Worm (Caenorhabditis elegans) whole organism, L1 larva: ENCODE results near the gene F54D12.1.

Experiments used
- C04F5.9 ChIP-seq: sonication (generic microtip); optimal IDR thresholded peaks from 2 replicates; lab custom pipeline; 2016; ENCODE audit warnings: missing genetic modification characterization, missing compliant biosample characterization
- C16A3.4 ChIP-seq: fragments of 150-350 bp; optimal IDR thresholded peaks from 2 replicates; lab custom pipeline; 2014; ENCODE audit warnings: missing biosample characterization, missing genetic modification characterization
- alr-1 ChIP-seq: fragments of 200-800 bp; sonication (Bioruptor generic); optimal IDR thresholded peaks from 2 replicates; lab custom pipeline; 2018; ENCODE audit warnings: borderline replicate concordance, mild to moderate bottlenecking, missing genetic modification characterization, missing compliant biosample characterization
- aly-2 ChIP-seq: fragments of 150-350 bp; optimal IDR thresholded peaks from 2 replicates; lab custom pipeline; 2014; ENCODE audit warnings: missing biosample characterization, missing genetic modification characterization
- ceh-82 ChIP-seq, 3 experiments: fragments of 150-350 bp in 1 of 3; sonication (generic microtip) in 2 of 3; optimal IDR thresholded peaks; 2 replicates each; lab custom pipeline; 2014 to 2017; ENCODE audit warnings: missing biosample characterization in 3 of 3, missing genetic modification characterization in 3 of 3
- ceh-88 ChIP-seq: fragments of 200-800 bp; sonication (Bioruptor generic); IDR thresholded peaks from 2 replicates; pipeline ENCODE4 v1.3.6; 2022; ENCODE audit warnings: missing genetic modification characterization, missing compliant biosample characterization
- dpl-1 ChIP-seq, 3 experiments: fragments of 150-350 bp in 2 of 3; sonication (generic microtip) in 1 of 3; optimal IDR thresholded peaks; 2 replicates each; lab custom pipeline; 2014 to 2017; ENCODE audit warnings: missing biosample characterization in 3 of 3, missing genetic modification characterization in 3 of 3, missing genetic modification reagents in 3 of 3
- efl-1 ChIP-seq, 4 experiments: fragments of 150-350 bp; optimal IDR thresholded peaks in 3 of 4; peaks in 1 of 4; 1 replicate in 1 of 4; 2 replicates in 3 of 4; lab custom pipeline; 2014; ENCODE audit warnings: missing biosample characterization in 2 of 4, missing genetic modification characterization in 2 of 4, missing genetic modification reagents in 2 of 4
- egl-13 ChIP-seq: sonication (generic microtip); optimal IDR thresholded peaks from 2 replicates; lab custom pipeline; 2016; ENCODE audit warnings: missing genotype, missing genetic modification reagents, missing genetic modification characterization, missing compliant biosample characterization
- egl-27 ChIP-seq, 2 experiments: fragments of 150-350 bp in 1 of 2; sonication (generic microtip); optimal IDR thresholded peaks; 3 replicates each; lab custom pipeline; 2017 to 2018; ENCODE audit warnings: missing biosample characterization in 2 of 2, missing genetic modification characterization in 2 of 2, missing genetic modification reagents in 2 of 2
- elt-2 ChIP-seq: sonication (generic microtip); optimal IDR thresholded peaks from 2 replicates; lab custom pipeline; 2016; ENCODE audit warnings: missing genetic modification characterization, mild to moderate bottlenecking, inconsistent platforms, missing compliant biosample characterization, missing genetic modification reagents
- fkh-4 ChIP-seq: sonication (generic microtip); optimal IDR thresholded peaks from 2 replicates; lab custom pipeline; 2016; ENCODE audit warnings: missing compliant biosample characterization, missing genetic modification characterization, borderline replicate concordance
- fkh-8 ChIP-seq: sonication (generic microtip); optimal IDR thresholded peaks from 2 replicates; lab custom pipeline; 2016; ENCODE audit warnings: mild to moderate bottlenecking, missing genetic modification characterization, missing compliant biosample characterization
- fos-1 ChIP-seq: fragments of 150-350 bp; optimal IDR thresholded peaks from 2 replicates; lab custom pipeline; 2014; ENCODE audit warnings: missing biosample characterization, missing genetic modification characterization
- hlh-4 ChIP-seq: sonication (generic microtip); optimal IDR thresholded peaks from 2 replicates; lab custom pipeline; 2016; ENCODE audit warnings: mild to moderate bottlenecking, missing genetic modification characterization, missing compliant biosample characterization
- isw-1 ChIP-seq: fragments of 200-800 bp; sonication (Bioruptor generic); IDR thresholded peaks from 2 replicates; pipeline ENCODE4 v1.3.6; 2022; ENCODE audit warnings: missing genetic modification characterization, missing compliant biosample characterization
- jun-1 ChIP-seq: fragments of 150-350 bp; optimal IDR thresholded peaks from 2 replicates; lab custom pipeline; 2014; ENCODE audit warnings: missing biosample characterization, missing genetic modification reagents, missing genetic modification characterization
- lin-13 ChIP-seq: fragments of 150-350 bp; optimal IDR thresholded peaks from 2 replicates; lab custom pipeline; 2014; ENCODE audit warnings: missing biosample characterization, missing genetic modification reagents, missing genetic modification characterization
- lin-14 ChIP-seq: fragments of 200-800 bp; sonication (Bioruptor generic); optimal IDR thresholded peaks from 2 replicates; lab custom pipeline; 2018; ENCODE audit warnings: mild to moderate bottlenecking, missing genetic modification characterization, moderate library complexity, missing compliant biosample characterization
- lin-15B ChIP-seq: fragments of 150-350 bp; sonication (generic microtip); optimal IDR thresholded peaks from 3 replicates; lab custom pipeline; 2014; ENCODE audit warnings: missing biosample characterization, missing genetic modification characterization
- lsy-2 ChIP-seq, 2 experiments: fragments of 150-350 bp; optimal IDR thresholded peaks; 2 replicates each; lab custom pipeline; 2014; ENCODE audit warnings: missing biosample characterization in 2 of 2, missing genetic modification characterization in 2 of 2
- mdl-1 ChIP-seq, 2 experiments: fragments of 150-350 bp; optimal IDR thresholded peaks; 2 replicates each; lab custom pipeline; 2014 to 2017; ENCODE audit warnings: missing biosample characterization in 2 of 2, missing genetic modification characterization in 2 of 2, inconsistent platforms in 1 of 2
- mef-2 ChIP-seq: fragments of 150-350 bp; optimal IDR thresholded peaks from 2 replicates; lab custom pipeline; 2014; ENCODE audit warnings: missing biosample characterization, missing genetic modification characterization
- mep-1 ChIP-seq: fragments of 150-350 bp; optimal IDR thresholded peaks from 2 replicates; lab custom pipeline; 2014; ENCODE audit warnings: missing biosample characterization, missing genetic modification characterization
- nhr-11 ChIP-seq: fragments of 150-350 bp; optimal IDR thresholded peaks from 2 replicates; lab custom pipeline; 2014; ENCODE audit warnings: missing biosample characterization, missing genetic modification characterization
- nhr-76 ChIP-seq: sonication (generic microtip); optimal IDR thresholded peaks from 2 replicates; lab custom pipeline; 2017; ENCODE audit warnings: missing biosample characterization, missing genetic modification characterization
- nhr-84 ChIP-seq: sonication (generic microtip); optimal IDR thresholded peaks from 2 replicates; lab custom pipeline; 2017; ENCODE audit warnings: missing biosample characterization, missing genetic modification characterization
- nhr-90 ChIP-seq: sonication (generic microtip); optimal IDR thresholded peaks from 2 replicates; lab custom pipeline; 2016; ENCODE audit warnings: mild to moderate bottlenecking, missing genetic modification characterization, missing compliant biosample characterization; ENCODE audit not compliant: poor library complexity
- pag-3 ChIP-seq: sonication (generic microtip); optimal IDR thresholded peaks from 2 replicates; lab custom pipeline; 2017; ENCODE audit warnings: missing genetic modification characterization, mild to moderate bottlenecking, missing compliant biosample characterization, antibody characterized with exemption, borderline replicate concordance; ENCODE audit not compliant: insufficient read depth
- pqm-1 ChIP-seq: sonication (generic microtip); optimal IDR thresholded peaks from 3 replicates; lab custom pipeline; 2017; ENCODE audit warnings: missing biosample characterization, missing genetic modification characterization
- skn-1 ChIP-seq: fragments of 150-350 bp; optimal IDR thresholded peaks from 2 replicates; lab custom pipeline; 2014; ENCODE audit warnings: missing biosample characterization, missing genetic modification characterization
- snu-23 ChIP-seq: sonication (generic microtip); optimal IDR thresholded peaks from 2 replicates; lab custom pipeline; 2016; ENCODE audit warnings: missing genetic modification characterization, missing compliant biosample characterization
- sox-4 ChIP-seq: sonication (generic microtip); optimal IDR thresholded peaks from 2 replicates; lab custom pipeline; 2016; ENCODE audit warnings: missing genetic modification characterization, missing compliant biosample characterization
- swsn-7 ChIP-seq: sonication (generic microtip); optimal IDR thresholded peaks from 2 replicates; lab custom pipeline; 2016; ENCODE audit warnings: missing genetic modification characterization, missing compliant biosample characterization
- tbx-2 ChIP-seq: sonication (generic microtip); optimal IDR thresholded peaks from 2 replicates; lab custom pipeline; 2016; ENCODE audit warnings: missing genetic modification characterization, missing compliant biosample characterization
- unc-130 ChIP-seq: fragments of 150-350 bp; optimal IDR thresholded peaks from 2 replicates; lab custom pipeline; 2017; ENCODE audit warnings: missing biosample characterization, missing genetic modification characterization, inconsistent platforms
- unc-30 ChIP-seq: sonication (generic microtip); optimal IDR thresholded peaks from 2 replicates; lab custom pipeline; 2017; ENCODE audit warnings: missing biosample characterization, missing genetic modification characterization
- unc-98 ChIP-seq: fragments of 200-800 bp; sonication (Bioruptor generic); IDR thresholded peaks from 2 replicates; pipeline ENCODE4 v1.3.6; 2022; ENCODE audit warnings: missing genetic modification characterization, missing compliant biosample characterization
- zip-4 ChIP-seq: fragments of 200-800 bp; sonication (Bioruptor generic); optimal IDR thresholded peaks from 2 replicates; lab custom pipeline; 2018; ENCODE audit warnings: mild to moderate bottlenecking, missing genetic modification characterization, moderate library complexity, missing compliant biosample characterization
- ztf-11 ChIP-seq, 2 experiments: sonication (generic microtip); optimal IDR thresholded peaks; 2 replicates each; lab custom pipeline; 2016 to 2017; ENCODE audit warnings: missing genetic modification characterization in 2 of 2, missing biosample characterization in 1 of 2, missing compliant biosample characterization in 1 of 2
- ztf-4 ChIP-seq: fragments of 150-350 bp; optimal IDR thresholded peaks from 2 replicates; lab custom pipeline; 2014; ENCODE audit warnings: missing biosample characterization, missing genetic modification characterization

The F54D12.1 gene

ce11 chrII:1437449-1438335 is 37.5 kb downstream of the F54D12.1 start, which contains the start of gene nol-6 (continued):
- TF ChIP-seq pag-3 (tag; lab: Kevin White, UChicago) (no peak), egl-27 (tag; optimal IDR thresholded peaks at IDR 0.05; lab: Kevin White, UChicago) (no peak), nhr-11 (tag; lab: Kevin White, UChicago) (no peak), nhr-84 (no peak), swsn-7 (tag; lab: Kevin White, UChicago) (peak; percentile 17), mef-2 (tag; lab: Kevin White, UChicago) (no peak), egl-13 (tag; lab: Kevin White, UChicago) (no peak), C04F5.9 (tag; lab: Kevin White, UChicago) (no peak), ztf-11 (tag; optimal IDR thresholded peaks at IDR 0.05; lab: Kevin White, UChicago) (no peak), aly-2 (tag; lab: Kevin White, UChicago) (no peak), lsy-2 (tag; optimal IDR thresholded peaks at IDR 0.05; lab: Kevin White, UChicago) (peak; percentile 61 to 67), nhr-90 (peak; percentile 12), lin-13 (GFP tag; lab: Kevin White, UChicago) (no peak), ceh-82 (tag; optimal IDR thresholded peaks at IDR 0.05; lab: Kevin White, UChicago) (peak in 2 of 3 experiments; percentile 6 to 47), tbx-2 (tag; lab: Kevin White, UChicago) (peak; percentile 41), ceh-88 (GFP tag; lab: Robert Waterston, UW) (no peak), unc-30 (tag; lab: Kevin White, UChicago) (no peak), nhr-76 (tag; lab: Kevin White, UChicago) (no peak), lin-15B (tag; lab: Kevin White, UChicago) (peak; percentile 26), unc-130 (peak; percentile 19), fos-1 (tag; lab: Kevin White, UChicago) (no peak), pqm-1 (tag; lab: Kevin White, UChicago) (no peak), fkh-4 (no peak), mep-1 (no peak), skn-1 (tag; lab: Kevin White, UChicago) (peak; percentile 62)

ce11 chrII:1438336-1438589 is 38.1 kb downstream of the F54D12.1 start, which contains the start of gene Y51H7C.3:
Gene Y51H7C.3 (plus strand): TSS chrII:1438490.
- TF ChIP-seq fkh-8 (no peak), pag-3 (tag; lab: Kevin White, UChicago) (no peak), jun-1 (tag; lab: Kevin White, UChicago) (no peak), C16A3.4 (tag; lab: Kevin White, UChicago) (no peak), zip-4 (GFP tag; lab: Kevin White, UChicago) (no peak), lin-14 (GFP tag; lab: Kevin White, UChicago) (no peak), fos-1 (tag; lab: Kevin White, UChicago) (no peak), unc-130 (no peak), sox-4 (tag; lab: Kevin White, UChicago) (no peak), ztf-4 (tag; lab: Kevin White, UChicago) (no peak), mep-1 (no peak), unc-98 (GFP tag; lab: Robert Waterston, UW) (no peak)
- TF ChIP-seq, all 84 proteins: peak for 0

DNA sequence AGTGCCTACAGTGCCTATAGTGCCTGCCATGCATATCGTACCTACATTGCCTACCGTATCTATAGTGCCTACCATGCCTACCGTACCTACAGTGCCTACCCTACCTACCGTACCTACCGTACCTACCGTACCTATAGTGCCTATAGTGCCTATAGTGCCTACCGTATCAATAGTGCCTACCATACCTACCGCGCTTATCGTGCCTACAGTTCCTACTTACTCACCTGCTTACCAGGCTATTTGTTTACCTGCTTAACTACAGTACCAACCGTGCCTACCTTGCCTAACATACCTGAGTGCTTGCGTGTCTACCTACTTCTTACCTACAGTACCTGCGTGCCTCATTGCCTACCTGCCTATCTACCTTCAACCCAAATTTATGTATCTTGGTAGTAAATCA is 41.3 kb downstream of the F54D12.1 start:
- TF ChIP-seq unc-98 (GFP tag; lab: Robert Waterston, UW) (no peak), ceh-88 (GFP tag; lab: Robert Waterston, UW) (no peak), efl-1 (optimal IDR thresholded peaks at IDR 0.05; lab: Kevin White, UChicago) (no peak), efl-1 (GFP tag; optimal IDR thresholded peaks at IDR 0.05 in 1 of 2; lab: Kevin White, UChicago) (peak in 1 of 2 experiments; percentile 41), nhr-84 (no peak)

- TF ChIP-seq snu-23 = no peak
- no peak for TF ChIP-seq hlh-4 (tag; lab: Kevin White, UChicago)
- TF ChIP-seq isw-1 (GFP tag; lab: Robert Waterston, UW) = no peak
- no peak for TF ChIP-seq dpl-1 (GFP tag; optimal IDR thresholded peaks at IDR 0.05; lab: Kevin White, UChicago)
- no peak for TF ChIP-seq mdl-1 (tag; optimal IDR thresholded peaks at IDR 0.05; lab: Kevin White, UChicago)
- no peak for TF ChIP-seq alr-1 (tag; lab: Kevin White, UChicago)
- TF ChIP-seq fkh-4 = no peak
- no peak for TF ChIP-seq tbx-2 (tag; lab: Kevin White, UChicago)
- TF ChIP-seq pqm-1 (tag; lab: Kevin White, UChicago) = no peak
- no peak for TF ChIP-seq elt-2
Observed at ce11 chrII:1444911-1445310, 44.7 kb downstream of the F54D12.1 start, which contains the start of gene scl-17. Gene scl-17 (plus strand): TSS chrII:1445211.
